Fruit fly (Drosophila melanogaster) whole organism, embryonic: ENCODE data around the gene fbl.
A peak's percentile ranks its signal among the peaks of the same experiment; 100 is the strongest.

Experiments
- Awh ChIP-seq: fragments of 200-800 bp; sonication (Bioruptor generic); IDR thresholded peaks from 2 replicates; pipeline ENCODE4, ENCODE4 v1.3.6; 2022; ENCODE audit warnings: missing biosample characterization, missing genetic modification characterization
- B-H1 ChIP-seq: fragments of 200-800 bp; sonication (Bioruptor generic); IDR thresholded peaks from 3 replicates; pipeline ENCODE4 v1.3.6; 2022; ENCODE audit warnings: missing biosample characterization, missing genetic modification characterization
- BEAF-32 ChIP-seq: fragments of 200-800 bp; sonication (Bioruptor generic); optimal IDR thresholded peaks from 3 replicates; lab custom pipeline; 2017; ENCODE audit warnings: missing biosample characterization, missing genetic modification characterization, mild to moderate bottlenecking, moderate library complexity, missing genetic modification reagents
- CG10462 ChIP-seq: fragments of 200-800 bp; sonication (Bioruptor generic); optimal IDR thresholded peaks from 2 replicates; lab custom pipeline; 2016; ENCODE audit warnings: missing biosample characterization, missing genetic modification characterization
- CG11093 ChIP-seq: fragments of 200-800 bp; sonication (Bioruptor generic); IDR thresholded peaks from 3 replicates; pipeline ENCODE4 v1.3.6; 2022; ENCODE audit warnings: missing biosample characterization, missing genetic modification characterization
- CG11398 ChIP-seq: fragments of 200-800 bp; sonication (Bioruptor generic); optimal IDR thresholded peaks from 2 replicates; lab custom pipeline; 2016; ENCODE audit warnings: missing biosample characterization, missing genetic modification characterization
- CG11456 ChIP-seq: fragments of 200-800 bp; sonication (Bioruptor generic); IDR thresholded peaks from 3 replicates; pipeline ENCODE4 v1.3.6; 2022; ENCODE audit warnings: missing biosample characterization, missing genetic modification characterization
- CG1233 ChIP-seq: fragments of 200-800 bp; sonication (Bioruptor generic); optimal IDR thresholded peaks from 4 replicates; lab custom pipeline; 2018; ENCODE audit warnings: missing biosample characterization, mild to moderate bottlenecking, missing genetic modification characterization
- CG13624 ChIP-seq: fragments of 200-800 bp; sonication (Bioruptor generic); optimal IDR thresholded peaks from 2 replicates; lab custom pipeline; 2016; ENCODE audit warnings: missing biosample characterization, missing genetic modification characterization
- CG1529 ChIP-seq: fragments of 200-800 bp; sonication (Bioruptor generic); optimal IDR thresholded peaks from 3 replicates; lab custom pipeline; 2018; ENCODE audit warnings: missing biosample characterization, missing genetic modification characterization
- CG15601 ChIP-seq: fragments of 200-800 bp; sonication (Bioruptor generic); optimal IDR thresholded peaks from 3 replicates; lab custom pipeline; 2019; ENCODE audit warnings: missing biosample characterization, mild to moderate bottlenecking, missing genetic modification characterization, moderate library complexity
- CG1603 ChIP-seq: fragments of 200-800 bp; sonication (Bioruptor generic); optimal IDR thresholded peaks from 2 replicates; lab custom pipeline; 2019; ENCODE audit warnings: missing biosample characterization, mild to moderate bottlenecking, missing genetic modification characterization, moderate library complexity
- CG17359 ChIP-seq: fragments of 200-800 bp; sonication (Bioruptor generic); optimal IDR thresholded peaks from 3 replicates; lab custom pipeline; 2018; ENCODE audit warnings: missing biosample characterization, mild to moderate bottlenecking, missing genetic modification characterization, moderate library complexity
- CG30403 ChIP-seq: fragments of 200-800 bp; sonication (Bioruptor generic); optimal IDR thresholded peaks from 3 replicates; lab custom pipeline; 2016; ENCODE audit warnings: missing biosample characterization, missing genetic modification characterization
- CG31441 ChIP-seq: fragments of 200-800 bp; sonication (Bioruptor generic); IDR thresholded peaks from 2 replicates; pipeline ENCODE4 v1.3.6; 2022; ENCODE audit warnings: missing biosample characterization, missing genetic modification characterization
- CG4424 ChIP-seq: fragments of 200-800 bp; sonication (Bioruptor generic); optimal IDR thresholded peaks from 3 replicates; lab custom pipeline; 2016; ENCODE audit warnings: missing biosample characterization, missing genetic modification characterization
- CG6272 ChIP-seq: fragments of 200-800 bp; sonication (Bioruptor generic); IDR thresholded peaks from 2 replicates; pipeline ENCODE4 v1.3.6; 2022; ENCODE audit warnings: missing biosample characterization, missing genetic modification characterization
- CG6765 ChIP-seq: fragments of 200-800 bp; sonication (Bioruptor generic); optimal IDR thresholded peaks from 3 replicates; lab custom pipeline; 2017; ENCODE audit warnings: missing biosample characterization, mild to moderate bottlenecking, missing genetic modification characterization
- CG8924 ChIP-seq: fragments of 200-800 bp; optimal IDR thresholded peaks from 3 replicates; lab custom pipeline; 2019; ENCODE audit warnings: missing biosample characterization, mild to moderate bottlenecking, missing genetic modification characterization, moderate library complexity
- CG8944 ChIP-seq: fragments of 200-800 bp; sonication (Bioruptor generic); optimal IDR thresholded peaks from 3 replicates; lab custom pipeline; 2016; ENCODE audit warnings: missing biosample characterization, missing genetic modification characterization
- Dad ChIP-seq: fragments of 200-800 bp; sonication (Bioruptor generic); optimal IDR thresholded peaks from 3 replicates; lab custom pipeline; 2016; ENCODE audit warnings: missing biosample characterization, missing genetic modification characterization
- E2f2 ChIP-seq: fragments of 200-800 bp; sonication (Bioruptor generic); IDR thresholded peaks from 2 replicates; pipeline ENCODE4 v1.3.6; 2022; ENCODE audit warnings: missing biosample characterization, missing genetic modification characterization
- HHEX ChIP-seq: fragments of 200-800 bp; sonication (Bioruptor generic); optimal IDR thresholded peaks from 3 replicates; lab custom pipeline; 2017; ENCODE audit warnings: missing biosample characterization, mild to moderate bottlenecking, missing genetic modification characterization, missing genetic modification reagents
- HLH4C ChIP-seq: fragments of 200-800 bp; sonication (Bioruptor generic); IDR thresholded peaks from 3 replicates; pipeline ENCODE4 v1.3.6; 2022; ENCODE audit warnings: missing biosample characterization, missing genetic modification characterization; ENCODE audit not compliant: partially characterized antibody
- Lhr ChIP-seq: fragments of 200-800 bp; sonication (Bioruptor generic); optimal IDR thresholded peaks from 3 replicates; lab custom pipeline; 2017; ENCODE audit warnings: mild to moderate bottlenecking, missing biosample characterization, missing genetic modification reagents, missing genetic modification characterization
- Mad ChIP-seq: fragments of 200-800 bp; sonication (Bioruptor generic); optimal IDR thresholded peaks from 2 replicates; lab custom pipeline; 2016; ENCODE audit warnings: missing biosample characterization, missing genetic modification characterization
- Mes4 ChIP-seq: fragments of 200-800 bp; sonication (Bioruptor generic); optimal IDR thresholded peaks from 2 replicates; lab custom pipeline; 2016; ENCODE audit warnings: missing biosample characterization, missing genetic modification characterization
- TFAM ChIP-seq: fragments of 200-800 bp; sonication (Bioruptor generic); optimal IDR thresholded peaks from 2 replicates; lab custom pipeline; 2017; ENCODE audit warnings: missing biosample characterization, missing genetic modification characterization, inconsistent platforms
- Trl ChIP-seq, 3 experiments: fragments of >200 bp in 2 of 3; fragments of 200-800 bp in 1 of 3; sonication (Bioruptor generic) in 1 of 3; optimal IDR thresholded peaks; 2 replicates in 1 of 3; 3 replicates in 2 of 3; lab custom pipeline; 2016 to 2017; ENCODE audit warnings: missing biosample characterization in 1 of 3, missing genetic modification characterization in 1 of 3
- amos ChIP-seq: fragments of 200-800 bp; sonication (Bioruptor generic); IDR thresholded peaks from 2 replicates; pipeline ENCODE4 v1.3.6; 2022; ENCODE audit warnings: missing biosample characterization, missing genetic modification characterization; ENCODE audit not compliant: partially characterized antibody
- aop ChIP-seq: fragments of 200-800 bp; sonication (Bioruptor generic); IDR thresholded peaks from 2 replicates; pipeline ENCODE4 v1.3.6; 2022; ENCODE audit warnings: missing biosample characterization, missing genetic modification characterization
- br ChIP-seq: fragments of >200 bp; optimal IDR thresholded peaks from 2 replicates; lab custom pipeline; 2017
- btn ChIP-seq: fragments of 200-800 bp; sonication (Bioruptor generic); optimal IDR thresholded peaks from 2 replicates; lab custom pipeline; 2016; ENCODE audit warnings: missing biosample characterization, missing genetic modification characterization
- crc ChIP-seq: fragments of 200-800 bp; sonication (Bioruptor generic); optimal IDR thresholded peaks from 2 replicates; lab custom pipeline; 2016; ENCODE audit warnings: missing biosample characterization, missing genetic modification characterization
- disco-r ChIP-seq: fragments of 200-800 bp; sonication (Bioruptor generic); optimal IDR thresholded peaks from 2 replicates; lab custom pipeline; 2016; ENCODE audit warnings: missing biosample characterization, missing genetic modification characterization
- dmrt11E ChIP-seq: fragments of 200-800 bp; sonication (Bioruptor generic); optimal IDR thresholded peaks from 3 replicates; lab custom pipeline; 2018; ENCODE audit warnings: missing biosample characterization, mild to moderate bottlenecking, missing genetic modification characterization, moderate library complexity
- dmrt99B ChIP-seq: fragments of 200-800 bp; sonication (Bioruptor generic); optimal IDR thresholded peaks from 2 replicates; lab custom pipeline; 2018; ENCODE audit warnings: missing biosample characterization, mild to moderate bottlenecking, missing genetic modification characterization, moderate library complexity
- gcm2 ChIP-seq: fragments of 200-800 bp; sonication (Bioruptor generic); optimal IDR thresholded peaks from 2 replicates; lab custom pipeline; 2016; ENCODE audit warnings: missing biosample characterization, missing genetic modification characterization
- gro ChIP-seq: fragments of 200-800 bp; sonication (Bioruptor generic); optimal IDR thresholded peaks from 2 replicates; lab custom pipeline; 2016; ENCODE audit warnings: missing biosample characterization, missing genetic modification characterization
- gsb-n ChIP-seq: fragments of 200-800 bp; sonication (Bioruptor generic); optimal IDR thresholded peaks from 3 replicates; lab custom pipeline; 2018; ENCODE audit warnings: missing biosample characterization, mild to moderate bottlenecking, missing genetic modification characterization
- hbn ChIP-seq: fragments of 200-800 bp; sonication (Bioruptor generic); IDR thresholded peaks from 2 replicates; pipeline ENCODE4 v1.3.6; 2022; ENCODE audit warnings: missing biosample characterization, missing genetic modification characterization; ENCODE audit not compliant: partially characterized antibody
- hkb ChIP-seq, 2 experiments: fragments of 200-800 bp in 1 of 2; fragments of >200 bp in 1 of 2; sonication (Bioruptor generic) in 1 of 2; IDR thresholded peaks in 1 of 2; optimal IDR thresholded peaks in 1 of 2; 2 replicates each; pipeline versions ENCODE4 v1.3.6 to Lab custom; 2017 to 2022; ENCODE audit warnings: missing biosample characterization in 1 of 2, missing genetic modification characterization in 1 of 2
- kah ChIP-seq: fragments of 200-800 bp; sonication (Bioruptor generic); optimal IDR thresholded peaks from 2 replicates; lab custom pipeline; 2018; ENCODE audit warnings: missing biosample characterization, mild to moderate bottlenecking, missing genetic modification characterization
- mld ChIP-seq: fragments of 200-800 bp; sonication (Bioruptor generic); IDR thresholded peaks from 3 replicates; pipeline ENCODE4 v1.3.6; 2022; ENCODE audit warnings: missing biosample characterization, missing genetic modification characterization; ENCODE audit not compliant: partially characterized antibody
- sc ChIP-seq, 3 experiments: fragments of >200 bp in 2 of 3; fragments of 200-800 bp in 1 of 3; sonication (Bioruptor generic) in 1 of 3; optimal IDR thresholded peaks; 2 replicates in 2 of 3; 3 replicates in 1 of 3; lab custom pipeline; 2017; ENCODE audit warnings: mild to moderate bottlenecking in 1 of 3, missing biosample characterization in 1 of 3, missing genetic modification characterization in 1 of 3, missing genetic modification reagents in 1 of 3
- slou ChIP-seq: fragments of 200-800 bp; sonication (Bioruptor generic); optimal IDR thresholded peaks from 3 replicates; lab custom pipeline; 2016; ENCODE audit warnings: missing biosample characterization, missing genetic modification characterization
- tgo ChIP-seq: fragments of 200-800 bp; sonication (Bioruptor generic); IDR thresholded peaks from 3 replicates; pipeline ENCODE4 v1.3.6; 2022; ENCODE audit warnings: missing biosample characterization, missing genetic modification characterization
- yki ChIP-seq: fragments of >200 bp; optimal IDR thresholded peaks from 3 replicates; lab custom pipeline; 2018

The fbl gene

DNA sequence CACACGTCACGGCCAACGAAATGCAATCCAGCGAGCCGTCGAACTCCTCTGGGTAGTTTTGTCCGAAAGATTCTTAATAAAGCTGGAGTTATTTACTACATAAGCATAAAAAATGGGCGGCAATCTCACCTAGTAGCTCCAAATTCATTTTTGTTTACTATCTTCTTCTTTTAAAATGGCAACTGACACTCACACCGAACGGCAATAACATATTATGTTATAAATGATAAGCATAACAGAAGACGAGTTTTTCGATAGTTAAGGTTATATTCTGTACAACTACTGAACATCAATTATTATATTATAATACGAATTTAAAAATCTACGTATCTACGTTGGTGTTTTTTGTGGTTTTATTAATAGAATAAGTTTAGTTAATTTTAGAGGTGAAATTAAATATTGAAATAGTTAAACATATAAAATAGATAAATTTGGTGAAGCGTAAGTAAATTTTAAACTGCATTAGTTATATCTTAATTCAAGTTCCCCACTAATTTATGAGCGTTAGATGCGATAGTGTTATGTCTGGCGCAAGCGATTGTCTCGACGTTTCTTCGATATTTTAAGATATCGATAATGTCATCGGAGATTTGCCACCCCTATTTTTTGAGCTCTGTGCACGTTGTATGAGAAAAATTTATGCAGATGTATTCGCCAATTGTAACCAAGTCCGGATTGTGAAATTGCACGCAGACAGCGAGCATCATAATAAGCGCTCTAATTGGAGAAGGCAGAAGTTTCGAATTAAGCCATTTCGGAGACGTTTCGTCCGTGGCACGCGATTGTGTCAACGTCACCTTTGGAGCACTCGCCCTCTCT is 36.3 kb upstream of the fbl start, which contains the start of the genes Rbbp5 and eRF1 (continued):
- TF ChIP-seq br (lab: Kevin White, UChicago) (no peak), disco-r (no peak), tgo (GFP tag; lab: Robert Waterston, UW) (peak; percentile 79), CG1529 (GFP tag; lab: Kevin White, UChicago) (peak; percentile 12), CG13624 (GFP tag; lab: Kevin White, UChicago) (peak; percentile 68), CG17359 (tag; lab: Kevin White, UChicago) (peak; percentile 69), gsb-n (no peak), CG31441 (GFP tag; lab: Robert Waterston, UW) (peak; percentile 80; the same call in 1 of the 2 replicates), CG1603 (tag; lab: Kevin White, UChicago) (peak; percentile 64), Dad (GFP tag; lab: Kevin White, UChicago) (peak; percentile 54), Trl (optimal IDR thresholded peaks at IDR 0.05; lab: Kevin White, UChicago) (no peak), Trl (GFP tag; optimal IDR thresholded peaks at IDR 0.05; lab: Kevin White, UChicago) (peak; percentile 57), E2f2 (GFP tag; lab: Robert Waterston, UW) (peak; percentile 24; the same call in 1 of the 2 replicates), dmrt99B (no peak), BEAF-32 (GFP tag; lab: Kevin White, UChicago) (peak; percentile 95), CG6272 (GFP tag; lab: Robert Waterston, UW) (no peak), CG11093 (GFP tag; lab: Robert Waterston, UW) (peak; percentile 59; the same call in 1 of the 3 replicates), slou (GFP tag; lab: Kevin White, UChicago) (peak; percentile 74), crc (peak; percentile 33), mld (GFP tag; lab: Robert Waterston, UW) (peak; percentile 91), Mad (GFP tag; lab: Kevin White, UChicago) (peak; percentile 54), dmrt11E (tag; lab: Kevin White, UChicago) (peak; percentile 71), hkb (optimal IDR thresholded peaks at IDR 0.05; lab: Kevin White, UChicago) (peak; percentile 27), hkb (GFP tag; IDR thresholded peaks at IDR 0.05; lab: Robert Waterston, UW) (peak; percentile 66; the same call in 1 of the 2 replicates), yki (no peak), TFAM (GFP tag; lab: Kevin White, UChicago) (no peak), gcm2 (peak; percentile 38), hbn (GFP tag; lab: Robert Waterston, UW) (peak; percentile 79), kah (GFP tag; lab: Kevin White, UChicago) (no peak), Awh (GFP tag; lab: Robert Waterston, UW) (peak; percentile 75), B-H1 (GFP tag; lab: Robert Waterston, UW) (peak; percentile 63; the same call in 2 of the 3 replicates), CG1233 (GFP tag; lab: Kevin White, UChicago) (peak; percentile 61), CG8924 (tag; lab: Kevin White, UChicago) (peak; percentile 85), gro (GFP tag; lab: Kevin White, UChicago) (peak; percentile 14), Lhr (GFP tag; lab: Kevin White, UChicago) (peak; percentile 56), CG10462 (GFP tag; lab: Kevin White, UChicago) (no peak), CG11456 (GFP tag; lab: Robert Waterston, UW) (no peak; the same call in 2 of the 3 replicates), CG4424 (GFP tag; lab: Kevin White, UChicago) (peak; percentile 77), CG30403 (GFP tag; lab: Kevin White, UChicago) (peak; percentile 90), CG11398 (GFP tag; lab: Kevin White, UChicago) (no peak), HLH4C (GFP tag; lab: Robert Waterston, UW) (peak; percentile 86), CG15601 (tag; lab: Kevin White, UChicago) (peak; percentile 59), aop (no peak), Mes4 (GFP tag; lab: Kevin White, UChicago) (peak; percentile 40), CG6765 (no peak), amos (GFP tag; lab: Robert Waterston, UW) (peak; percentile 96), HHEX (GFP tag; lab: Kevin White, UChicago) (no peak), btn (GFP tag; lab: Kevin White, UChicago) (no peak), sc (optimal IDR thresholded peaks at IDR 0.05; lab: Kevin White, UChicago) (no peak), sc (GFP tag; optimal IDR thresholded peaks at IDR 0.05; lab: Kevin White, UChicago) (peak; percentile 7), CG8944 (GFP tag; lab: Kevin White, UChicago) (peak; percentile 41)
